Worm (Caenorhabditis elegans) whole organism, young adult: Measurements from ENCODE around the gene daz-1.
A peak's percentile ranks its signal among the peaks of the same experiment; 100 is the strongest.

Source experiments
- F49E8.2 ChIP-seq: sonication (generic microtip); optimal IDR thresholded peaks from 3 replicates; lab custom pipeline; 2017; ENCODE audit warnings: missing genetic modification characterization, mild to moderate bottlenecking, missing compliant biosample characterization, antibody characterized with exemption, moderate library complexity; ENCODE audit not compliant: insufficient read depth
- T26A5.8 ChIP-seq: sonication (generic microtip); optimal IDR thresholded peaks from 2 replicates; lab custom pipeline; 2016; ENCODE audit warnings: missing genetic modification characterization, missing compliant biosample characterization
- Y95B8A.8 ChIP-seq: fragments of 200-800 bp; sonication (Bioruptor generic); IDR thresholded peaks from 2 replicates; pipeline ENCODE4 v1.3.6; 2022; ENCODE audit warnings: missing genetic modification reagents, missing genetic modification characterization, missing compliant biosample characterization
- aptf-3 ChIP-seq: fragments of 200-800 bp; sonication (Bioruptor generic); IDR thresholded peaks from 2 replicates; pipeline ENCODE4 v1.3.6; 2022; ENCODE audit warnings: missing genetic modification characterization, missing compliant biosample characterization
- attf-3 ChIP-seq: fragments of 200-800 bp; sonication (Bioruptor generic); conservative IDR thresholded peaks from 2 replicates; pipeline ENCODE4 v1.3.6; 2022; ENCODE audit warnings: missing genetic modification reagents, missing genetic modification characterization, missing compliant biosample characterization
- dpff-1 ChIP-seq: sonication (generic microtip); optimal IDR thresholded peaks from 2 replicates; lab custom pipeline; 2017; ENCODE audit warnings: mild to moderate bottlenecking, missing genetic modification characterization, missing compliant biosample characterization
- ets-4 ChIP-seq: fragments of 200-800 bp; sonication (Bioruptor generic); optimal IDR thresholded peaks from 2 replicates; lab custom pipeline; 2018; ENCODE audit warnings: mild to moderate bottlenecking, missing genetic modification characterization, missing compliant biosample characterization
- hlh-26 ChIP-seq: fragments of 200-800 bp; sonication (Bioruptor generic); conservative IDR thresholded peaks from 2 replicates; pipeline ENCODE4 v1.3.6; 2022; ENCODE audit warnings: missing genetic modification reagents, missing genetic modification characterization, missing compliant biosample characterization
- madf-8 ChIP-seq: fragments of 200-800 bp; sonication (Bioruptor generic); conservative IDR thresholded peaks from 2 replicates; pipeline ENCODE4 v1.3.6; 2022; ENCODE audit warnings: missing genetic modification reagents, missing genetic modification characterization, missing compliant biosample characterization
- mes-4 ChIP-seq: sonication (generic microtip); optimal IDR thresholded peaks from 2 replicates; lab custom pipeline; 2016; ENCODE audit warnings: missing genotype, missing genetic modification characterization, missing compliant biosample characterization
- rcor-1 ChIP-seq: fragments of 200-800 bp; sonication (Bioruptor generic); IDR thresholded peaks from 2 replicates; pipeline ENCODE4 v1.3.6; 2022; ENCODE audit warnings: missing genetic modification reagents, missing genetic modification characterization, missing compliant biosample characterization
- ztf-6 ChIP-seq: fragments of 200-800 bp; sonication (Bioruptor generic); IDR thresholded peaks from 2 replicates; pipeline ENCODE4 v1.3.6; 2022; ENCODE audit warnings: missing genetic modification reagents, missing genetic modification characterization, missing compliant biosample characterization

DNA sequence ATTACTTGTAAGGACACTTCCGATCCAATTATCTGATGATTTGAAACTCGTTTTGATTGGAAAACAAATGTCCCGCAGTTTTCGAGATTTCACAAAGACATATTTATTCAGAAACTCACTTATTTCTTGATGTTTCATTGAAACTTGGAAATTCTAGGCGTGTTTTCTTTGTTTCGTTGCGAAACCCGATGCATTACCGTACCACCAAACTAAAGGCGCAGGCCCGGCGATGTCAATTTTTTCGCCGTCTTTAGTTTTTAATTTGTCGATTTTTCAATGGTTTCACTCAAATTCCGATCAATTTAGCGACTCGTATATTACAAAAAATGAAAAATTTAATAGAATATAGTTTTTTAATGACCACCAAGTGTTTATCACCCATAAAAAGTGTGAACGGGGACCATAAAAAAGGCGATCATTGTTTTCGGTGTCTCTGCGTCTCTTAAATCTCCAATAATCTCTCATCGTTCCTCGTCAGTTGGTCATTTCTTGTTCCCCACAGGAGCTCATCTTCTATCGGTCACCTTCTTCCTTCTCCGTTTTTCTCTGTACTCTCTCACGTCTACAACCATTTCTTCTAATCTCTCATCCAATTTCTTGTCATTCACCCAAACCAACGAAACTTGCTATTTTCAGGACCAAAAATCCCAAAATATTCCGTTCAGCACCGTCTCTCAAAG lies 9.8 kb downstream of the daz-1 start, which contains the start of gene clr-1:
- TF ChIP-seq attf-3 (no peak), mes-4 (tag; lab: Kevin White, UChicago) (no peak), rcor-1 (GFP tag; lab: Robert Waterston, UW) (no peak), F49E8.2 (no peak), ets-4 (GFP tag; lab: Kevin White, UChicago) (no peak), aptf-3 (no peak), hlh-26 (GFP tag; lab: Robert Waterston, UW) (no peak), T26A5.8 (tag; lab: Kevin White, UChicago) (no peak), madf-8 (GFP tag; lab: Robert Waterston, UW) (peak; percentile 92), dpff-1 (no peak), Y95B8A.8 (GFP tag; lab: Robert Waterston, UW) (no peak), ztf-6 (no peak)
